Worm (Caenorhabditis elegans): ENCODE data around the gene W07G4.2.

DNA sequence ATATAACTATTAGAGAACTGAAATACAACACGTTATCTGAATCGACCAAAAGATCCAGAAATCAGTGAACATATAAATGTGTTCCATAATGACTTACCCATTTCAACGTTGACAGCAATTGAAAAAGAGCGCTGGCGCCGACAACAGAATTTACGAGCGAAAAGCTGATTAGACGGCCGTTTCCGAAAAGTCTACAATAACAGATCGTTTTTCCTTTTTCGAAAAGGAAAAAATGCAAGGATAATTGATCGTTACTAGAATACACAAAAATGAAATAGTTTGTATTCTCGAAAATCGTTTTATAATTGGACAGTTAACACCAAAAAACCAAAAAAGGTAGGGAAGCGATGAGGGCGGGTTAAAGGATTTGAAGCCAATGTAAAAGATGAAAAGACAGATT is 17.3 kb upstream of the W07G4.2 start, which contains the start of gene srr-1:
- TF ChIP-seq lin-13 (GFP tag; optimal IDR thresholded peaks at IDR 0.05) (no peak), blmp-1 (tag; optimal IDR thresholded peaks at IDR 0.05; ENCODE audit: insufficient read depth) (no peak), nhr-12 (tag; optimal IDR thresholded peaks at IDR 0.05) (no peak), aly-2 (tag; optimal IDR thresholded peaks at IDR 0.05) (no peak), ztf-11 (tag; optimal IDR thresholded peaks at IDR 0.05) (no peak), skn-1 (tag; optimal IDR thresholded peaks at IDR 0.05) (no peak), unc-39 (tag; optimal IDR thresholded peaks at IDR 0.05) (no peak), gmeb-1 (tag; optimal IDR thresholded peaks at IDR 0.05) (no peak), R02D3.7 (tag; optimal IDR thresholded peaks at IDR 0.05) (no peak), ztf-4 (tag; optimal IDR thresholded peaks at IDR 0.05) (no peak), snpc-4 (tag; optimal IDR thresholded peaks at IDR 0.05) (no peak)

All from whole organism, L2 larva.